Worm (Caenorhabditis elegans): Measurements from ENCODE around the gene Y53C12B.7.

The Y53C12B.7 gene

DNA sequence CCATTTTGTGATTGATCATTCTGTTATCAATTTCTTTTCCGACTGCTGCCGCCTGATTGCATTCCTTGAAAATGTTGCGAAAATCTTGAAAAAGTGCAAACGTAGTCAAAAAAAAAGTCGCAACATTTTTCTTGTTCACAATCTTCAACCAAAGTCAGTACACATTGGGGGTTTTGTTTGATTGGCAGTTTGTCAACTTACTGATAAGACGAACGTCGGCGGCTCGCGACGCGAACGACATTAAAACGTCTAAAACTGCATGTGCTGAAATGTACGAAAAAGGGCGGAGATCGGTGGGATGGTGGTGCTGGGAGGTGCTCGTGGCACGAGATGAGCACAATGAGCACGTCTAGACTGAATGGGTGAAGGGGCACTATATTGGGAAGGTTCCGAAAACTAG lies 14.2 kb downstream of the Y53C12B.7 start (continued):
- TF ChIP-seq mel-28 (tag; optimal IDR thresholded peaks at IDR 0.05; ENCODE audit: borderline replicate concordance) (no peak), lir-1 (GFP tag; conservative IDR thresholded peaks at IDR 0.05) (0 out of 2 replicates have a peak, but pooled peaks have one; percentile 21), ceh-100 (GFP tag; IDR thresholded peaks at IDR 0.05) (no peak), ztf-18 (tag; optimal IDR thresholded peaks at IDR 0.05) (no peak), hsf-1 (GFP tag; IDR thresholded peaks at IDR 0.05) (no peak), mes-4 (tag; optimal IDR thresholded peaks at IDR 0.05) (no peak), bed-1 (GFP tag; IDR thresholded peaks at IDR 0.05) (no peak), tbp1 (GFP tag; optimal IDR thresholded peaks at IDR 0.05) (peak; percentile 54), aptf-3 (GFP tag; IDR thresholded peaks at IDR 0.05) (0 out of 2 replicates have a peak, but pooled peaks have one; percentile 42), lin-40 (tag; optimal IDR thresholded peaks at IDR 0.05) (no peak), zim-3 (tag; optimal IDR thresholded peaks at IDR 0.05) (peak; percentile 30), nhr-90 (tag; optimal IDR thresholded peaks at IDR 0.05) (peak; percentile 34), sdz-38 (tag; optimal IDR thresholded peaks at IDR 0.05) (no peak), tlf-1 (GFP tag; optimal IDR thresholded peaks at IDR 0.05) (peak; percentile 70), ceh-40 (GFP tag; IDR thresholded peaks at IDR 0.05) (no peak), F52B5.7 (tag; optimal IDR thresholded peaks at IDR 0.05) (no peak), nfya-1 (tag; optimal IDR thresholded peaks at IDR 0.05; ENCODE audit: borderline replicate concordance, insufficient read depth) (no peak), egrh-3 (GFP tag; IDR thresholded peaks at IDR 0.05) (no peak), ztf-25 (GFP tag; IDR thresholded peaks at IDR 0.05) (peak; percentile 43; the same call in 1 of the 2 replicates), madf-6 (GFP tag; IDR thresholded peaks at IDR 0.05) (no peak), let-607 (tag; optimal IDR thresholded peaks at IDR 0.05) (peak; percentile 85 to 91), F57A8.1 (GFP tag; optimal IDR thresholded peaks at IDR 0.05) (no peak), sptf-2 (GFP tag; optimal IDR thresholded peaks at IDR 0.05) (no peak), mcd-1 (GFP tag; IDR thresholded peaks at IDR 0.05) (peak; percentile 33; the same call in 1 of the 2 replicates), nhr-80 (tag; optimal IDR thresholded peaks at IDR 0.05) (peak; percentile 92), nhr-120 (GFP tag; IDR thresholded peaks at IDR 0.05) (no peak), F22D6.2 (tag; optimal IDR thresholded peaks at IDR 0.05) (no peak), lin-26 (GFP tag; IDR thresholded peaks at IDR 0.05) (no peak), B0261.1 (tag; optimal IDR thresholded peaks at IDR 0.05) (no peak), attf-5 (GFP tag; optimal IDR thresholded peaks at IDR 0.05) (peak; percentile 70), gei-17 (GFP tag; optimal IDR thresholded peaks at IDR 0.05) (no peak), chd-7 (tag; optimal IDR thresholded peaks at IDR 0.05) (peak; percentile 67), pbrm-1 (GFP tag; IDR thresholded peaks at IDR 0.05) (peak; percentile 30; the same call in 1 of the 2 replicates), mxl-1 (tag; optimal IDR thresholded peaks at IDR 0.05) (no peak), efl-1 (GFP tag; optimal IDR thresholded peaks at IDR 0.05) (no peak), unc-62 (GFP tag; optimal IDR thresholded peaks at IDR 0.05) (peak; percentile 48), T07F8.4 (tag; optimal IDR thresholded peaks at IDR 0.05) (no peak), F39B2.1 (GFP tag; IDR thresholded peaks at IDR 0.05) (no peak), ceh-58 (GFP tag; IDR thresholded peaks at IDR 0.05) (no peak), Y53F4B.3 (GFP tag; IDR thresholded peaks at IDR 0.05) (no peak), cebp-1 (GFP tag; IDR thresholded peaks at IDR 0.05) (0 out of 2 replicates have a peak, but pooled peaks have one; percentile 24), cebp-1 (tag; optimal IDR thresholded peaks at IDR 0.05) (peak; percentile 69), F57C9.4 (tag; optimal IDR thresholded peaks at IDR 0.05) (no peak), K12H6.12 (tag; optimal IDR thresholded peaks at IDR 0.05) (no peak), snpc-4 (GFP tag; optimal IDR thresholded peaks at IDR 0.05) (no peak), snpc-4 (tag; optimal IDR thresholded peaks at IDR 0.05) (peak in 3 of 4 experiments; percentile 3 to 31 (median 15))

All from whole organism, young adult.